Fruit fly (Drosophila melanogaster) Kc167 (cell line): ENCODE data around the gene olf413.

ENCODE experiments used
- Sin3A ChIP-seq: fragments of >200 bp; optimal IDR thresholded peaks from 2 replicates; lab custom pipeline; 2018; ENCODE audit warnings: missing external identifiers
- h ChIP-seq: fragments of >200 bp; optimal IDR thresholded peaks from 3 replicates; lab custom pipeline; 2018; ENCODE audit warnings: missing external identifiers

DNA sequence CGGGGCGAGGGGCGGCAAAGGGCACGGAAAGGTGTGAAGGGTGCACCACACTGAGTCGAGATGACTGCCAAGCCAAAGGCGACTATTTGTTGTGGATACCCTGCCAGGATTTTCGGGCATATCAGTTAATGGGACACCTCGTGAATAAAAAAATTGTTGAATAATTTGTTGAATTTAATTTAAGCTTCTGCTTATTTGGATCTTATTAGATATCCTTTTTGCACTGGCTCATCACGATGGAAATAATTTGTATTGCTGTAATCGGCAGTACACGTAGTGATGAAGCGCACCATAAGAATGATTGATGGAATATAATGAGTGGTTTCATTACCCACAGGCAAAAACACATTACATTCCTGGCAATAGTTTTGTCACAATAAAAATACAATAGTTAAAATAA lies 26.0 kb upstream of the olf413 start:
- TF ChIP-seq h (lab: Kevin White, UChicago) (no peak), Sin3A (no peak)
